Fruit fly (Drosophila melanogaster) whole organism, embryonic: ENCODE data around the gene CG14227.

Source experiments
- BEAF-32 ChIP-seq: fragments of 200-800 bp; sonication (Bioruptor generic); optimal IDR thresholded peaks from 3 replicates; lab custom pipeline; 2017; ENCODE audit warnings: missing biosample characterization, missing genetic modification characterization, mild to moderate bottlenecking, moderate library complexity, missing genetic modification reagents
- Blimp-1 ChIP-seq: fragments of 200-800 bp; sonication (Bioruptor generic); optimal IDR thresholded peaks from 3 replicates; lab custom pipeline; 2018; ENCODE audit warnings: missing biosample characterization, missing genetic modification characterization, mild to moderate bottlenecking, moderate library complexity, missing genetic modification reagents
- BtbVII ChIP-seq: fragments of 200-800 bp; sonication (Bioruptor generic); optimal IDR thresholded peaks from 3 replicates; lab custom pipeline; 2017; ENCODE audit warnings: missing biosample characterization, mild to moderate bottlenecking, missing genetic modification characterization
- CG10321 ChIP-seq: fragments of 200-800 bp; sonication (Bioruptor generic); IDR thresholded peaks from 2 replicates; pipeline ENCODE4 v1.3.6; 2022; ENCODE audit warnings: missing biosample characterization, missing genetic modification characterization
- CG11398 ChIP-seq: fragments of 200-800 bp; sonication (Bioruptor generic); optimal IDR thresholded peaks from 2 replicates; lab custom pipeline; 2016; ENCODE audit warnings: missing biosample characterization, missing genetic modification characterization
- CG11560 ChIP-seq: fragments of 200-800 bp; sonication (Bioruptor generic); IDR thresholded peaks from 3 replicates; pipeline ENCODE4 v1.3.6; 2022; ENCODE audit warnings: missing biosample characterization, missing genetic modification characterization
- CG12769 ChIP-seq: fragments of 200-800 bp; sonication (Bioruptor generic); optimal IDR thresholded peaks from 2 replicates; lab custom pipeline; 2019; ENCODE audit warnings: missing biosample characterization, mild to moderate bottlenecking, missing genetic modification characterization, moderate library complexity
- CG13624 ChIP-seq: fragments of 200-800 bp; sonication (Bioruptor generic); optimal IDR thresholded peaks from 2 replicates; lab custom pipeline; 2016; ENCODE audit warnings: missing biosample characterization, missing genetic modification characterization
- CG14860 ChIP-seq: fragments of 200-800 bp; sonication (Bioruptor generic); IDR thresholded peaks from 3 replicates; pipeline ENCODE4 v1.3.6; 2022; ENCODE audit warnings: missing biosample characterization, missing genetic modification characterization; ENCODE audit not compliant: partially characterized antibody
- CG17612 ChIP-seq: fragments of 200-800 bp; sonication (Bioruptor generic); IDR thresholded peaks from 2 replicates; pipeline ENCODE4 v1.3.6; 2022; ENCODE audit warnings: missing biosample characterization, missing genetic modification characterization
- CG17829 ChIP-seq: fragments of 200-800 bp; optimal IDR thresholded peaks from 2 replicates; lab custom pipeline; 2019; ENCODE audit warnings: missing biosample characterization, mild to moderate bottlenecking, missing genetic modification characterization, moderate library complexity
- CG2202 ChIP-seq: fragments of 200-800 bp; sonication (Bioruptor generic); optimal IDR thresholded peaks from 2 replicates; lab custom pipeline; 2018; ENCODE audit warnings: missing biosample characterization, mild to moderate bottlenecking, missing genetic modification characterization
- CG3407 ChIP-seq: fragments of 200-800 bp; sonication (Bioruptor generic); optimal IDR thresholded peaks from 2 replicates; lab custom pipeline; 2018; ENCODE audit warnings: missing biosample characterization, mild to moderate bottlenecking, missing genetic modification characterization
- CG43689 ChIP-seq: fragments of 200-800 bp; sonication (Bioruptor generic); IDR thresholded peaks from 2 replicates; pipeline ENCODE4 v1.3.6; 2022; ENCODE audit warnings: missing biosample characterization, missing genetic modification characterization
- CG6791 ChIP-seq: fragments of 200-800 bp; sonication (Bioruptor generic); IDR thresholded peaks from 3 replicates; pipeline ENCODE4 v1.3.6; 2022; ENCODE audit warnings: missing biosample characterization, missing genetic modification characterization; ENCODE audit not compliant: partially characterized antibody
- CG7372 ChIP-seq: fragments of 200-800 bp; sonication (Bioruptor generic); IDR thresholded peaks from 2 replicates; pipeline ENCODE4 v1.3.6; 2022; ENCODE audit warnings: missing biosample characterization, missing genetic modification characterization
- CG7745 ChIP-seq: fragments of 200-800 bp; sonication (Bioruptor generic); optimal IDR thresholded peaks from 2 replicates; lab custom pipeline; 2018; ENCODE audit warnings: missing biosample characterization, mild to moderate bottlenecking, missing genetic modification characterization, moderate library complexity
- CG7839 ChIP-seq: fragments of 200-800 bp; sonication (Bioruptor generic); optimal IDR thresholded peaks from 3 replicates; lab custom pipeline; 2018; ENCODE audit warnings: missing biosample characterization, mild to moderate bottlenecking, missing genetic modification characterization, moderate library complexity
- CG8359 ChIP-seq: fragments of 200-800 bp; sonication (Bioruptor generic); optimal IDR thresholded peaks from 2 replicates; lab custom pipeline; 2017; ENCODE audit warnings: missing biosample characterization, mild to moderate bottlenecking, missing genetic modification characterization, borderline replicate concordance
- CG8388 ChIP-seq: fragments of 200-800 bp; sonication (Bioruptor generic); optimal IDR thresholded peaks from 2 replicates; lab custom pipeline; 2019; ENCODE audit warnings: missing biosample characterization, mild to moderate bottlenecking, missing genetic modification characterization, moderate library complexity
- CG8765 ChIP-seq: fragments of 200-800 bp; sonication (Bioruptor generic); IDR thresholded peaks from 2 replicates; pipeline ENCODE4 v1.3.6; 2022; ENCODE audit warnings: missing biosample characterization, missing genetic modification characterization
- CG9609 ChIP-seq: fragments of 200-800 bp; sonication (Bioruptor generic); optimal IDR thresholded peaks from 3 replicates; lab custom pipeline; 2016; ENCODE audit warnings: missing biosample characterization, missing genetic modification characterization
- CG9932 ChIP-seq: fragments of 200-800 bp; sonication (Bioruptor generic); IDR thresholded peaks from 2 replicates; pipeline ENCODE4 v1.3.6; 2022; ENCODE audit warnings: missing biosample characterization, missing genetic modification characterization
- Dbx ChIP-seq: fragments of 200-800 bp; sonication (Bioruptor generic); IDR thresholded peaks from 3 replicates; pipeline ENCODE4 v1.3.6; 2022; ENCODE audit warnings: missing biosample characterization, missing genetic modification characterization
- Deaf1 ChIP-seq: fragments of 200-800 bp; optimal IDR thresholded peaks from 3 replicates; lab custom pipeline; 2019; ENCODE audit warnings: missing biosample characterization, mild to moderate bottlenecking, missing genetic modification characterization, moderate library complexity
- Dek ChIP-seq: fragments of 200-800 bp; sonication (Bioruptor generic); optimal IDR thresholded peaks from 3 replicates; lab custom pipeline; 2019; ENCODE audit warnings: missing biosample characterization, mild to moderate bottlenecking, missing genetic modification characterization, moderate library complexity
- H15 ChIP-seq: fragments of 200-800 bp; sonication (Bioruptor generic); IDR thresholded peaks from 3 replicates; pipeline ENCODE4 v1.3.6; 2022; ENCODE audit warnings: missing biosample characterization, missing genetic modification characterization
- H2.0 ChIP-seq: fragments of 200-800 bp; sonication (Bioruptor generic); IDR thresholded peaks from 2 replicates; pipeline ENCODE4 v1.3.6; 2022; ENCODE audit warnings: missing biosample characterization, missing genetic modification characterization
- Hmr ChIP-seq: fragments of 200-800 bp; sonication (Bioruptor generic); optimal IDR thresholded peaks from 3 replicates; lab custom pipeline; 2017; ENCODE audit warnings: mild to moderate bottlenecking, missing biosample characterization, missing genetic modification reagents, missing genetic modification characterization
- Med ChIP-seq: fragments of 200-800 bp; sonication (Bioruptor generic); peaks from one replicate; lab custom pipeline; 2016; ENCODE audit warnings: missing biosample characterization, missing genetic modification characterization, mild to moderate bottlenecking, inconsistent platforms, moderate library complexity
- Oaz ChIP-seq: fragments of 200-800 bp; sonication (Bioruptor generic); IDR thresholded peaks from 2 replicates; pipeline ENCODE4 v1.3.6; 2022; ENCODE audit warnings: missing biosample characterization, missing genetic modification characterization
- ase ChIP-seq: fragments of 200-800 bp; sonication (Bioruptor generic); IDR thresholded peaks from 3 replicates; pipeline ENCODE4 v1.3.6; 2022; ENCODE audit warnings: missing biosample characterization, missing genetic modification characterization
- ato ChIP-seq: fragments of 200-800 bp; sonication (Bioruptor generic); IDR thresholded peaks from 2 replicates; pipeline ENCODE4 v1.3.6; 2022; ENCODE audit warnings: missing biosample characterization, missing genetic modification characterization; ENCODE audit not compliant: partially characterized antibody
- bigmax ChIP-seq: fragments of 200-800 bp; sonication (Bioruptor generic); optimal IDR thresholded peaks from 2 replicates; lab custom pipeline; 2018; ENCODE audit warnings: missing biosample characterization, mild to moderate bottlenecking, missing genetic modification characterization
- bowl ChIP-seq: fragments of 200-800 bp; sonication (Bioruptor generic); IDR thresholded peaks from 2 replicates; pipeline ENCODE4 v1.3.6; 2022; ENCODE audit warnings: missing biosample characterization, missing genetic modification characterization
- cato ChIP-seq: fragments of 200-800 bp; sonication (Bioruptor generic); optimal IDR thresholded peaks from 2 replicates; lab custom pipeline; 2016; ENCODE audit warnings: missing biosample characterization, missing genetic modification characterization, borderline replicate concordance
- croc ChIP-seq: fragments of 200-800 bp; sonication (Bioruptor generic); conservative IDR thresholded peaks from 3 replicates; pipeline ENCODE4 v1.3.6; 2022; ENCODE audit warnings: missing biosample characterization, missing genetic modification characterization
- dati ChIP-seq: fragments of 200-800 bp; sonication (Bioruptor generic); IDR thresholded peaks from 2 replicates; pipeline ENCODE4 v1.3.6; 2022; ENCODE audit warnings: missing biosample characterization, missing genetic modification characterization
- dmrt99B ChIP-seq: fragments of 200-800 bp; sonication (Bioruptor generic); optimal IDR thresholded peaks from 2 replicates; lab custom pipeline; 2018; ENCODE audit warnings: missing biosample characterization, mild to moderate bottlenecking, missing genetic modification characterization, moderate library complexity
- ewg ChIP-seq: fragments of 200-800 bp; sonication (Bioruptor generic); optimal IDR thresholded peaks from 3 replicates; lab custom pipeline; 2017; ENCODE audit warnings: mild to moderate bottlenecking, missing biosample characterization, missing genetic modification reagents, missing genetic modification characterization
- gem ChIP-seq: fragments of 200-800 bp; sonication (Bioruptor generic); optimal IDR thresholded peaks from 2 replicates; lab custom pipeline; 2019; ENCODE audit warnings: missing biosample characterization, mild to moderate bottlenecking, missing genetic modification characterization, moderate library complexity
- jigr1 ChIP-seq: fragments of 200-800 bp; sonication (Bioruptor generic); IDR thresholded peaks from 3 replicates; pipeline ENCODE4 v1.3.6; 2022; ENCODE audit warnings: missing biosample characterization, missing genetic modification characterization
- kah ChIP-seq: fragments of 200-800 bp; sonication (Bioruptor generic); optimal IDR thresholded peaks from 2 replicates; lab custom pipeline; 2018; ENCODE audit warnings: missing biosample characterization, mild to moderate bottlenecking, missing genetic modification characterization
- klu ChIP-seq: fragments of 200-800 bp; sonication (Bioruptor generic); IDR thresholded peaks from 2 replicates; pipeline ENCODE4 v1.3.6; 2022; ENCODE audit warnings: missing biosample characterization, missing genetic modification characterization
- knrl ChIP-seq: fragments of 200-800 bp; sonication (Bioruptor generic); IDR thresholded peaks from 3 replicates; pipeline ENCODE4 v1.3.6; 2022; ENCODE audit warnings: missing biosample characterization, missing genetic modification characterization; ENCODE audit not compliant: partially characterized antibody
- nerfin-1 ChIP-seq: fragments of 200-800 bp; sonication (Bioruptor generic); optimal IDR thresholded peaks from 3 replicates; lab custom pipeline; 2019; ENCODE audit warnings: missing biosample characterization, mild to moderate bottlenecking, missing genetic modification characterization, moderate library complexity
- sens ChIP-seq: fragments of 200-800 bp; sonication (Bioruptor generic); peaks from one replicate; lab custom pipeline; 2016; ENCODE audit warnings: missing biosample characterization, missing genetic modification characterization
- wor ChIP-seq: fragments of 200-800 bp; sonication (Bioruptor generic); IDR thresholded peaks from 2 replicates; pipeline ENCODE4 v1.3.6; 2022; ENCODE audit warnings: missing biosample characterization, missing genetic modification characterization

The CG14227 gene

dm6 chrX:19692951-19693698, 4.4 kb upstream of the CG14227 start, which contains the start of gene Mer (continued):
- peak; percentile 54 for TF ChIP-seq CG8359 (GFP tag; lab: Kevin White, UChicago)
- no peak for TF ChIP-seq CG14860
- TF ChIP-seq Hmr, result peak; percentile 87
- TF ChIP-seq CG9609 (GFP tag; lab: Kevin White, UChicago), result peak; percentile 86
- peak; percentile 60 for TF ChIP-seq CG2202 (tag; lab: Kevin White, UChicago)
- peak; percentile 29 for TF ChIP-seq cato
- TF ChIP-seq dati, result peak; percentile 63; the same call in 1 of the 2 replicates
- peak; percentile 88 for TF ChIP-seq BtbVII (GFP tag; lab: Kevin White, UChicago)
- TF ChIP-seq bowl (GFP tag; lab: Robert Waterston, UW), result 0 out of 2 replicates have a peak, but pooled peaks have one; percentile 38
- TF ChIP-seq CG9932 (GFP tag; lab: Robert Waterston, UW), result peak; percentile 76
- TF ChIP-seq CG11560 (tag; lab: Robert Waterston, UW), result 0 out of 3 replicates have a peak, but pooled peaks have one; percentile 36
- peak; percentile 67 for TF ChIP-seq Oaz (GFP tag; lab: Robert Waterston, UW)
- TF ChIP-seq nerfin-1 (tag; lab: Kevin White, UChicago), result peak; percentile 73
- TF ChIP-seq wor, result peak; percentile 56; the same call in 1 of the 2 replicates
- peak; percentile 73 for TF ChIP-seq CG11398 (GFP tag; lab: Kevin White, UChicago)
- peak; percentile 33; the same call in 1 of the 2 replicates for TF ChIP-seq CG8765 (GFP tag; lab: Robert Waterston, UW)
- TF ChIP-seq croc, result peak; percentile 65
- peak; percentile 79; the same call in 2 of the 3 replicates for TF ChIP-seq ase (GFP tag; lab: Robert Waterston, UW)
- TF ChIP-seq dmrt99B (tag; lab: Kevin White, UChicago), result peak; percentile 84
- TF ChIP-seq CG13624 (GFP tag; lab: Kevin White, UChicago), result peak; percentile 88
- peak; percentile 73 for TF ChIP-seq CG8388 (GFP tag; lab: Kevin White, UChicago)
- TF ChIP-seq ewg, result peak; percentile 68
- TF ChIP-seq CG10321 (GFP tag; lab: Robert Waterston, UW), result peak; percentile 30; the same call in 1 of the 2 replicates
- no peak for TF ChIP-seq CG6791
- peak; percentile 74 for TF ChIP-seq Dek (tag; lab: Kevin White, UChicago)
- TF ChIP-seq BEAF-32 (GFP tag; lab: Kevin White, UChicago), result peak; percentile 34
- peak; percentile 75 for TF ChIP-seq Blimp-1
- peak; percentile 95 for TF ChIP-seq sens (GFP tag; lab: Kevin White, UChicago)
- TF ChIP-seq H2.0 (GFP tag; lab: Robert Waterston, UW), result peak; percentile 64
- peak; percentile 81 for TF ChIP-seq CG7372
- peak; percentile 80; the same call in 2 of the 3 replicates for TF ChIP-seq Dbx (GFP tag; lab: Robert Waterston, UW)
- TF ChIP-seq H15, result peak; percentile 57; the same call in 1 of the 3 replicates
- TF ChIP-seq CG3407 (GFP tag; lab: Kevin White, UChicago), result peak; percentile 47
- peak; percentile 94 for TF ChIP-seq CG12769 (tag; lab: Kevin White, UChicago)
- TF ChIP-seq kah (GFP tag; lab: Kevin White, UChicago), result peak; percentile 62
- TF ChIP-seq bigmax, result no peak
- TF ChIP-seq CG17829 (tag; lab: Kevin White, UChicago), result peak; percentile 87
- peak; percentile 85 for TF ChIP-seq CG7839 (tag; lab: Kevin White, UChicago)
- TF ChIP-seq ato (GFP tag; lab: Robert Waterston, UW), result no peak
- TF ChIP-seq CG7745 (tag; lab: Kevin White, UChicago), result no peak
- peak; percentile 51; the same call in 1 of the 2 replicates for TF ChIP-seq klu
- TF ChIP-seq gem (tag; lab: Kevin White, UChicago), result peak; percentile 88
- TF ChIP-seq Deaf1, result peak; percentile 54
- peak; percentile 99 for TF ChIP-seq Med (GFP tag; lab: Kevin White, UChicago)
- TF ChIP-seq jigr1 (GFP tag; lab: Robert Waterston, UW), result 0 out of 3 replicates have a peak, but pooled peaks have one; percentile 37
- 0 out of 2 replicates have a peak, but pooled peaks have one; percentile 31 for TF ChIP-seq CG43689 (GFP tag; lab: Robert Waterston, UW)
- no peak for TF ChIP-seq CG17612 (GFP tag; lab: Robert Waterston, UW)
- TF ChIP-seq knrl, result no peak
